Worm (Caenorhabditis elegans) whole organism, early embryonic: ENCODE results near the gene emc-5.
A peak's percentile ranks its signal among the peaks of the same experiment; 100 is the strongest.

ENCODE experiments used
- B0310.2 ChIP-seq: sonication (generic microtip); optimal IDR thresholded peaks from 2 replicates; lab custom pipeline; 2016; ENCODE audit warnings: mild to moderate bottlenecking, missing genetic modification characterization, missing compliant biosample characterization
- F13C5.2 ChIP-seq: sonication (generic microtip); optimal IDR thresholded peaks from 2 replicates; lab custom pipeline; 2017; ENCODE audit warnings: mild to moderate bottlenecking, missing genetic modification characterization, inconsistent platforms, missing compliant biosample characterization
- aly-1 ChIP-seq: sonication (generic microtip); optimal IDR thresholded peaks from 2 replicates; lab custom pipeline; 2016; ENCODE audit warnings: missing genetic modification characterization, missing compliant biosample characterization
- ama-1 ChIP-seq: fragments of 150-350 bp; optimal IDR thresholded peaks from 2 replicates; lab custom pipeline; 2014
- ceh-13 ChIP-seq: fragments of 200-800 bp; sonication (Bioruptor generic); optimal IDR thresholded peaks from 2 replicates; lab custom pipeline; 2018; ENCODE audit warnings: mild to moderate bottlenecking, missing genetic modification characterization, missing compliant biosample characterization
- ceh-36 ChIP-seq: sonication (generic microtip); optimal IDR thresholded peaks from 2 replicates; lab custom pipeline; 2016; ENCODE audit warnings: missing genetic modification characterization, inconsistent platforms, missing compliant biosample characterization
- ets-7 ChIP-seq: sonication (generic microtip); optimal IDR thresholded peaks from 2 replicates; lab custom pipeline; 2016; ENCODE audit warnings: missing genotype, missing genetic modification characterization, missing compliant biosample characterization
- flt-1 ChIP-seq: fragments of 200-800 bp; sonication (Bioruptor generic); IDR thresholded peaks from 2 replicates; pipeline ENCODE4 v1.3.6; 2022; ENCODE audit warnings: missing genetic modification characterization, missing compliant biosample characterization
- hmbx-1 ChIP-seq: sonication (generic microtip); optimal IDR thresholded peaks from 2 replicates; lab custom pipeline; 2016; ENCODE audit warnings: mild to moderate bottlenecking, missing genetic modification characterization, missing compliant biosample characterization
- hmg-4 ChIP-seq: fragments of 200-800 bp; sonication (Bioruptor generic); optimal IDR thresholded peaks from 2 replicates; lab custom pipeline; 2018; ENCODE audit warnings: mild to moderate bottlenecking, missing genetic modification characterization, missing compliant biosample characterization
- hnd-1 ChIP-seq: sonication (generic microtip); optimal IDR thresholded peaks from 2 replicates; lab custom pipeline; 2016; ENCODE audit warnings: missing genetic modification characterization, missing compliant biosample characterization
- pes-1 ChIP-seq: fragments of 200-800 bp; sonication (Bioruptor generic); IDR thresholded peaks from 2 replicates; pipeline ENCODE4 v1.3.6; 2022; ENCODE audit warnings: missing genetic modification reagents, missing genetic modification characterization, missing compliant biosample characterization
- scrt-1 ChIP-seq: fragments of 200-800 bp; sonication (Bioruptor generic); IDR thresholded peaks from 2 replicates; pipeline ENCODE4 v1.3.6; 2022; ENCODE audit warnings: missing genetic modification characterization, missing compliant biosample characterization
- sea-1 ChIP-seq: fragments of 200-800 bp; sonication (Bioruptor generic); conservative IDR thresholded peaks from 2 replicates; pipeline ENCODE4 v1.3.6; 2022; ENCODE audit warnings: missing genetic modification characterization, missing compliant biosample characterization
- tbx-11 ChIP-seq: fragments of 200-800 bp; sonication (Bioruptor generic); IDR thresholded peaks from 2 replicates; pipeline ENCODE4 v1.3.6; 2022; ENCODE audit warnings: missing genetic modification characterization, missing compliant biosample characterization
- tbx-37 ChIP-seq: fragments of 200-800 bp; sonication (Bioruptor generic); conservative IDR thresholded peaks from 2 replicates; pipeline ENCODE4 v1.3.6; 2022; ENCODE audit warnings: missing genetic modification reagents, missing genetic modification characterization, missing compliant biosample characterization
- tra-4 ChIP-seq: sonication (generic microtip); optimal IDR thresholded peaks from 2 replicates; lab custom pipeline; 2017; ENCODE audit warnings: missing genetic modification characterization, missing compliant biosample characterization

emc-5 gene

ce11 chrII:11487999-11488398 lies 8.6 kb upstream of the emc-5 start, which contains the start of gene B0334.13:
Gene B0334.13, plus strand, starts transcription at chrII:11488299.
- TF ChIP-seq scrt-1 (GFP tag; lab: Robert Waterston, UW) = no peak
- TF ChIP-seq tbx-11 (GFP tag; lab: Robert Waterston, UW) = no peak
- TF ChIP-seq aly-1 (tag; lab: Kevin White, UChicago) = no peak
- TF ChIP-seq ceh-13 (GFP tag; lab: Kevin White, UChicago) = no peak
- TF ChIP-seq hmbx-1 (tag; lab: Kevin White, UChicago) = no peak
- no peak for TF ChIP-seq tra-4
- TF ChIP-seq pes-1 (GFP tag; lab: Robert Waterston, UW) = no peak
- no peak for TF ChIP-seq ceh-36 (tag; lab: Kevin White, UChicago)
- no peak for TF ChIP-seq sea-1 (GFP tag; lab: Robert Waterston, UW)
- TF ChIP-seq tbx-37 = no peak
- TF ChIP-seq F13C5.2 = no peak
- no peak for TF ChIP-seq hmg-4 (GFP tag; lab: Kevin White, UChicago)

ce11 chrII:11492843-11493242 lies 3.7 kb upstream of the emc-5 start, which contains the start of gene hacl-1:
Gene hacl-1, minus strand, starts transcription at chrII:11492963.
- no peak for TF ChIP-seq ceh-36 (tag; lab: Kevin White, UChicago)
- no peak for TF ChIP-seq scrt-1 (GFP tag; lab: Robert Waterston, UW)
- no peak for TF ChIP-seq flt-1 (GFP tag; lab: Robert Waterston, UW)
- TF ChIP-seq pes-1 (GFP tag; lab: Robert Waterston, UW) = no peak
- TF ChIP-seq hmbx-1 (tag; lab: Kevin White, UChicago) = no peak
- TF ChIP-seq hnd-1 (tag; lab: Kevin White, UChicago) = no peak

ce11 chrII:11495307-11495706 lies 1.3 kb upstream of the emc-5 start, which contains the start of the genes ooc-3 and B0334.4:
Gene ooc-3, minus strand, starts transcription at chrII:11495321.
Gene B0334.4, plus strand, starts transcription at chrII:11495692.
- TF ChIP-seq tra-4 (no peak), pes-1 (GFP tag; lab: Robert Waterston, UW) (no peak), F13C5.2 (no peak), scrt-1 (GFP tag; lab: Robert Waterston, UW) (no peak)

- no peak for TF ChIP-seq hmbx-1 (tag; lab: Kevin White, UChicago)
- TF ChIP-seq ceh-13 (GFP tag; lab: Kevin White, UChicago) = no peak
- TF ChIP-seq scrt-1 (GFP tag; lab: Robert Waterston, UW) = no peak
- no peak for TF ChIP-seq flt-1 (GFP tag; lab: Robert Waterston, UW)
- no peak for TF ChIP-seq ets-7 (tag; lab: Kevin White, UChicago)
- no peak for TF ChIP-seq pes-1 (GFP tag; lab: Robert Waterston, UW)
- TF ChIP-seq tbx-11 (GFP tag; lab: Robert Waterston, UW) = no peak
- no peak for TF ChIP-seq sea-1 (GFP tag; lab: Robert Waterston, UW)
- TF ChIP-seq B0310.2 = no peak
- TF ChIP-seq aly-1 (tag; lab: Kevin White, UChicago) = no peak
- TF ChIP-seq tbx-37 = no peak
- TF ChIP-seq hmg-4 (GFP tag; lab: Kevin White, UChicago) = no peak
- TF ChIP-seq ceh-36 (tag; lab: Kevin White, UChicago) = no peak
- TF ChIP-seq ama-1 (lab: Kevin White, UChicago) = no peak
- TF ChIP-seq tra-4 = no peak
- no peak for TF ChIP-seq F13C5.2
- TF ChIP-seq hnd-1 (tag; lab: Kevin White, UChicago) = no peak
Measured at ce11 chrII:11495806-11496205, 774 bp upstream of the emc-5 start.

ce11 chrII:11497365-11497764 lies 785 bp downstream of the emc-5 start, which contains the start of gene B0334.5:
Gene B0334.5, plus strand, starts transcription at chrII:11497665.
- TF ChIP-seq F13C5.2 (no peak), scrt-1 (GFP tag; lab: Robert Waterston, UW) (no peak), hmg-4 (GFP tag; lab: Kevin White, UChicago) (no peak), sea-1 (GFP tag; lab: Robert Waterston, UW) (no peak), tbx-37 (no peak), B0310.2 (no peak), ama-1 (lab: Kevin White, UChicago) (no peak), pes-1 (GFP tag; lab: Robert Waterston, UW) (no peak), ets-7 (tag; lab: Kevin White, UChicago) (no peak)

ce11 chrII:11500198-11500597 lies 3.6 kb downstream of the emc-5 start, which contains the start of gene B0334.20:
Gene B0334.20, minus strand, starts transcription at chrII:11500459.
- TF ChIP-seq ets-7 (tag; lab: Kevin White, UChicago) (no peak), flt-1 (GFP tag; lab: Robert Waterston, UW) (no peak), tbx-11 (GFP tag; lab: Robert Waterston, UW) (no peak)

ce11 chrII:11501956-11502355 lies 5.4 kb downstream of the emc-5 start:
- TF ChIP-seq hmg-4 (GFP tag; lab: Kevin White, UChicago) = no peak

ce11 chrII:11503761-11504160 lies 7.2 kb downstream of the emc-5 start:
- TF ChIP-seq ceh-36 (tag; lab: Kevin White, UChicago) (peak; percentile 86), B0310.2 (no peak), tbx-37 (no peak), pes-1 (GFP tag; lab: Robert Waterston, UW) (no peak), flt-1 (GFP tag; lab: Robert Waterston, UW) (no peak), tbx-11 (GFP tag; lab: Robert Waterston, UW) (no peak), aly-1 (tag; lab: Kevin White, UChicago) (no peak), hnd-1 (tag; lab: Kevin White, UChicago) (no peak), ceh-13 (GFP tag; lab: Kevin White, UChicago) (no peak), scrt-1 (GFP tag; lab: Robert Waterston, UW) (0 out of 2 replicates have a peak, but pooled peaks have one; percentile 37), hmbx-1 (tag; lab: Kevin White, UChicago) (no peak), sea-1 (GFP tag; lab: Robert Waterston, UW) (no peak), hmg-4 (GFP tag; lab: Kevin White, UChicago) (no peak), tra-4 (no peak), ama-1 (lab: Kevin White, UChicago) (no peak), F13C5.2 (no peak), ets-7 (tag; lab: Kevin White, UChicago) (no peak)
